Fruit fly (Drosophila melanogaster) whole organism, pupa: ENCODE results near the gene CG6333.
A peak's percentile ranks its signal among the peaks of the same experiment; 100 is the strongest.

Source experiments
- CG10348 ChIP-seq: fragments of 200-800 bp; sonication (Bioruptor generic); IDR thresholded peaks from 2 replicates; pipeline ENCODE4 v1.3.6; 2022; ENCODE audit warnings: missing biosample characterization, missing genetic modification characterization
- CG12605 ChIP-seq: fragments of 200-800 bp; sonication (Bioruptor generic); IDR thresholded peaks from 2 replicates; pipeline ENCODE4 v1.3.6; 2022; ENCODE audit warnings: missing biosample characterization, missing genetic modification characterization
- CG13204 ChIP-seq: fragments of 200-800 bp; sonication (Bioruptor generic); optimal IDR thresholded peaks from 2 replicates; lab custom pipeline; 2018; ENCODE audit warnings: missing biosample characterization, mild to moderate bottlenecking, missing genetic modification characterization, moderate library complexity
- CG14655 ChIP-seq: fragments of 200-800 bp; sonication (Bioruptor generic); optimal IDR thresholded peaks from 3 replicates; lab custom pipeline; 2017; ENCODE audit warnings: mild to moderate bottlenecking, missing biosample characterization, missing genetic modification reagents, missing genetic modification characterization
- CG15710 ChIP-seq: fragments of 200-800 bp; sonication (Bioruptor generic); optimal IDR thresholded peaks from 2 replicates; lab custom pipeline; 2018; ENCODE audit warnings: missing biosample characterization, mild to moderate bottlenecking, missing genetic modification characterization, moderate library complexity
- CG17806 ChIP-seq: fragments of 200-800 bp; sonication (Bioruptor generic); optimal IDR thresholded peaks from 2 replicates; lab custom pipeline; 2018; ENCODE audit warnings: missing biosample characterization, mild to moderate bottlenecking, missing genetic modification characterization, moderate library complexity
- CG32121 ChIP-seq: fragments of 200-800 bp; sonication (Bioruptor generic); IDR thresholded peaks from 2 replicates; pipeline ENCODE4 v1.3.6; 2022; ENCODE audit warnings: missing biosample characterization, missing genetic modification characterization
- CG34367 ChIP-seq: fragments of 200-800 bp; sonication (Bioruptor generic); optimal IDR thresholded peaks from 2 replicates; lab custom pipeline; 2018; ENCODE audit warnings: missing biosample characterization, mild to moderate bottlenecking, missing genetic modification characterization
- CG4496 ChIP-seq: fragments of 200-800 bp; sonication (Bioruptor generic); IDR thresholded peaks from 3 replicates; pipeline ENCODE4 v1.3.6; 2022; ENCODE audit warnings: missing biosample characterization, missing genetic modification characterization
- CG8159 ChIP-seq: fragments of 200-800 bp; sonication (Bioruptor generic); optimal IDR thresholded peaks from 3 replicates; lab custom pipeline; 2018; ENCODE audit warnings: missing biosample characterization, mild to moderate bottlenecking, missing genetic modification characterization, moderate library complexity
- CG8301 ChIP-seq: fragments of 200-800 bp; sonication (Bioruptor generic); optimal IDR thresholded peaks from 2 replicates; lab custom pipeline; 2018; ENCODE audit warnings: missing biosample characterization, mild to moderate bottlenecking, missing genetic modification characterization
- CG9948 ChIP-seq: fragments of 200-800 bp; sonication (Bioruptor generic); optimal IDR thresholded peaks from 2 replicates; lab custom pipeline; 2018; ENCODE audit warnings: missing biosample characterization, mild to moderate bottlenecking, missing genetic modification characterization, moderate library complexity
- D1 ChIP-seq: fragments of 200-800 bp; sonication (Bioruptor generic); optimal IDR thresholded peaks from 2 replicates; lab custom pipeline; 2018; ENCODE audit warnings: missing biosample characterization, mild to moderate bottlenecking, missing genetic modification characterization, moderate library complexity
- EcR ChIP-seq: fragments of 200-800 bp; sonication (Bioruptor generic); optimal IDR thresholded peaks from 3 replicates; lab custom pipeline; 2019; ENCODE audit warnings: missing biosample characterization, missing genetic modification characterization, mild to moderate bottlenecking, moderate library complexity, missing genetic modification reagents
- Ets98B ChIP-seq: fragments of 200-800 bp; sonication (Bioruptor generic); IDR thresholded peaks from 2 replicates; pipeline ENCODE4 v1.3.6; 2022; ENCODE audit warnings: missing biosample characterization, missing genetic modification characterization
- Pif1A ChIP-seq: fragments of 200-800 bp; sonication (Bioruptor generic); optimal IDR thresholded peaks from 3 replicates; lab custom pipeline; 2016; ENCODE audit warnings: missing biosample characterization, missing genetic modification characterization
- Pif1B ChIP-seq: fragments of 200-800 bp; sonication (Bioruptor generic); optimal IDR thresholded peaks from 3 replicates; lab custom pipeline; 2016; ENCODE audit warnings: missing biosample characterization, missing genetic modification characterization
- Snoo ChIP-seq: fragments of 200-800 bp; sonication (Bioruptor generic); optimal IDR thresholded peaks from 3 replicates; lab custom pipeline; 2017; ENCODE audit warnings: missing biosample characterization, mild to moderate bottlenecking, missing genetic modification characterization, inconsistent platforms
- fd96Ca ChIP-seq: fragments of 200-800 bp; sonication (Bioruptor generic); IDR thresholded peaks from 3 replicates; pipeline ENCODE4 v1.3.6; 2022; ENCODE audit warnings: missing biosample characterization, missing genetic modification characterization
- gl ChIP-seq: fragments of 200-800 bp; sonication (Bioruptor generic); optimal IDR thresholded peaks from 2 replicates; lab custom pipeline; 2018; ENCODE audit warnings: missing biosample characterization, mild to moderate bottlenecking, missing genetic modification characterization
- rn ChIP-seq: fragments of 200-800 bp; sonication (Bioruptor generic); IDR thresholded peaks from 2 replicates; pipeline ENCODE4 v1.3.6; 2022; ENCODE audit warnings: missing biosample characterization, missing genetic modification characterization

The CG6333 gene

dm6 chr3L:17495266-17495961 is 9.4 kb upstream of the CG6333 start:
- TF ChIP-seq Pif1B (GFP tag; lab: Kevin White, UChicago): peak; percentile 40
- 0 out of 3 replicates have a peak, but pooled peaks have one; percentile 5 for TF ChIP-seq fd96Ca (GFP tag; lab: Robert Waterston, UW)
- TF ChIP-seq CG14655 (GFP tag; lab: Kevin White, UChicago): peak; percentile 58
- peak; percentile 68 for TF ChIP-seq Snoo (tag; lab: Kevin White, UChicago)
- TF ChIP-seq CG15710 (tag; lab: Kevin White, UChicago): peak; percentile 73
- TF ChIP-seq CG32121: 0 out of 2 replicates have a peak, but pooled peaks have one; percentile 27
- peak; percentile 98 for TF ChIP-seq EcR (GFP tag; lab: Kevin White, UChicago)
- peak; percentile 13 for TF ChIP-seq gl (tag; lab: Kevin White, UChicago)
- no peak for TF ChIP-seq rn (GFP tag; lab: Robert Waterston, UW)
- TF ChIP-seq CG10348 (GFP tag; lab: Robert Waterston, UW): no peak
- TF ChIP-seq CG12605 (GFP tag; lab: Robert Waterston, UW): no peak
- TF ChIP-seq CG4496 (GFP tag; lab: Robert Waterston, UW): peak; percentile 61; the same call in 2 of the 3 replicates
- TF ChIP-seq D1 (tag; lab: Kevin White, UChicago): no peak
- TF ChIP-seq CG8159 (tag; lab: Kevin White, UChicago): peak; percentile 78
- TF ChIP-seq CG34367 (tag; lab: Kevin White, UChicago): peak; percentile 51
- peak; percentile 64 for TF ChIP-seq CG17806
- TF ChIP-seq CG13204 (GFP tag; lab: Kevin White, UChicago): peak; percentile 58
- peak; percentile 45 for TF ChIP-seq CG8301 (tag; lab: Kevin White, UChicago)
- peak; percentile 21; the same call in 1 of the 2 replicates for TF ChIP-seq Ets98B (GFP tag; lab: Robert Waterston, UW)
- peak; percentile 67 for TF ChIP-seq Pif1A
- peak; percentile 60 for TF ChIP-seq CG9948
- TF ChIP-seq, all 21 proteins: peak for 17

dm6 chr3L:17494541-17494940 is 8.5 kb upstream of the CG6333 start, which contains the start of gene edin:
Gene edin, plus strand, starts transcription at chr3L:17494880.
- TF ChIP-seq CG8301 (tag; lab: Kevin White, UChicago): no peak
- no peak for TF ChIP-seq CG14655 (GFP tag; lab: Kevin White, UChicago)
- TF ChIP-seq Snoo (tag; lab: Kevin White, UChicago): no peak
- no peak for TF ChIP-seq CG10348 (GFP tag; lab: Robert Waterston, UW)
- no peak for TF ChIP-seq CG12605 (GFP tag; lab: Robert Waterston, UW)
- no peak for TF ChIP-seq CG34367 (tag; lab: Kevin White, UChicago)
- TF ChIP-seq Pif1B (GFP tag; lab: Kevin White, UChicago): no peak
- TF ChIP-seq Ets98B (GFP tag; lab: Robert Waterston, UW): no peak
- TF ChIP-seq CG9948: no peak
- TF ChIP-seq CG4496 (GFP tag; lab: Robert Waterston, UW): no peak
- TF ChIP-seq CG17806: no peak
- no peak for TF ChIP-seq CG8159 (tag; lab: Kevin White, UChicago)
- no peak for TF ChIP-seq fd96Ca (GFP tag; lab: Robert Waterston, UW)
- TF ChIP-seq Pif1A: no peak
- TF ChIP-seq rn (GFP tag; lab: Robert Waterston, UW): no peak
- no peak for TF ChIP-seq CG32121
- no peak for TF ChIP-seq CG15710 (tag; lab: Kevin White, UChicago)
- no peak for TF ChIP-seq gl (tag; lab: Kevin White, UChicago)

DNA sequence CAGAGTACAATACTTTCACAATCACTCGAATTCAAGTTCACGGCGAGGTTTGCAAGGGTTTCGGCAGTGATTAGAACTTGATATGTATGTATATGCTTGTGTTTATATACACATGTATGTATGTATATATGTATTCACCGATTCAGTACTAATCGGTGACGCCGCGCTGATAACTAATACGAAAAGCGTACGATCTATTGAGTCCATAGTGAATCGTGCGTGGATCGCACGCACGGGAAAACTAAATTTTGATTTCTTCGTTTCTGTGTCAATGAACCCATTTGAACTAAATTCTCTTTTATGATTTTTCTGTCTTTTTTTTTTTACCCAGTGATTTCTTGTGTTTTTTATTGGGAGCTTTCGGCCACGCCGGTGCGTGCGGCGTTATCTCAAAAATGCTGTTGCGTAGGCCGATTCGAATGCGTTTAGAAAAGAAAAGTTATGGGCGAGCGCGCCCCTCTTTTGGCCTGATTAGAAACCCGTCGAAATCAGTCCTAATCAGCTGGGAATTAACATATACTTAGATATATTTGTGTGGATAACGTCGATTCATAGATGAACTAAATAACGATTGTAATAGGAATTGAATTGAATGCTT is 7.9 kb upstream of the CG6333 start:
- TF ChIP-seq Pif1A: no peak
- TF ChIP-seq Pif1B (GFP tag; lab: Kevin White, UChicago): no peak
- TF ChIP-seq rn (GFP tag; lab: Robert Waterston, UW): no peak
- TF ChIP-seq CG12605 (GFP tag; lab: Robert Waterston, UW): no peak
- no peak for TF ChIP-seq D1 (tag; lab: Kevin White, UChicago)
- TF ChIP-seq gl (tag; lab: Kevin White, UChicago): no peak
- TF ChIP-seq CG14655 (GFP tag; lab: Kevin White, UChicago): no peak
- no peak for TF ChIP-seq CG8301 (tag; lab: Kevin White, UChicago)
- no peak for TF ChIP-seq CG9948
- TF ChIP-seq CG13204 (GFP tag; lab: Kevin White, UChicago): no peak
- TF ChIP-seq CG10348 (GFP tag; lab: Robert Waterston, UW): no peak
- TF ChIP-seq CG4496 (GFP tag; lab: Robert Waterston, UW): no peak
- no peak for TF ChIP-seq CG15710 (tag; lab: Kevin White, UChicago)
- TF ChIP-seq Snoo (tag; lab: Kevin White, UChicago): no peak
- no peak for TF ChIP-seq CG32121

dm6 chr3L:17493256-17493655 is 7.2 kb upstream of the CG6333 start:
- TF ChIP-seq EcR (GFP tag; lab: Kevin White, UChicago): no peak
- no peak for TF ChIP-seq CG15710 (tag; lab: Kevin White, UChicago)
- 0 out of 3 replicates have a peak, but pooled peaks have one; percentile 9 for TF ChIP-seq CG4496 (GFP tag; lab: Robert Waterston, UW)

DNA sequence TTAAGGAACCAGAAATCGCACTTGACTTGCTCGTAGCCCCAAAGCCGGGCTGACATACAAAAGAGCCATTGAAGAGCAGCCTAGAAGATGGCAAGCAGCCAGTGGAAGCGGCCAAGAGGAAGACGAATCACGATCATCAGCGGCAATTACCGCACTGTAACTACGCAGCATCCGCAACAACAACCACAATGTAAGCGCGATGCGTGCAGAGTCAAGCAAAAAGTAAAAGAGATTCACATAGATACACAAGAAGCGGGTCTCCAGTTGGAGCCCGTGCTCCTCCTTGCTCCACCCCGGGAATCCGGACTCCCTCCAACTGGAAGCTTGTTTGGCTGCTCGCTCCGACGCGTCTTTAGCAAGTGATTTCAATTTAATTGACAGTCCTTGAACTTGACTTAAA is 5.6 kb upstream of the CG6333 start:
- TF ChIP-seq CG8301 (tag; lab: Kevin White, UChicago): no peak
- TF ChIP-seq rn (GFP tag; lab: Robert Waterston, UW): no peak
- TF ChIP-seq CG17806: no peak
- no peak for TF ChIP-seq CG10348 (GFP tag; lab: Robert Waterston, UW)
- no peak for TF ChIP-seq Ets98B (GFP tag; lab: Robert Waterston, UW)
- TF ChIP-seq Pif1A: no peak
- TF ChIP-seq fd96Ca (GFP tag; lab: Robert Waterston, UW): no peak
- no peak for TF ChIP-seq gl (tag; lab: Kevin White, UChicago)
- TF ChIP-seq CG13204 (GFP tag; lab: Kevin White, UChicago): peak; percentile 74
- TF ChIP-seq CG32121: no peak
- TF ChIP-seq CG34367 (tag; lab: Kevin White, UChicago): no peak
- TF ChIP-seq D1 (tag; lab: Kevin White, UChicago): no peak
- no peak for TF ChIP-seq CG8159 (tag; lab: Kevin White, UChicago)
- TF ChIP-seq EcR (GFP tag; lab: Kevin White, UChicago): peak; percentile 90
- TF ChIP-seq CG4496 (GFP tag; lab: Robert Waterston, UW): 0 out of 3 replicates have a peak, but pooled peaks have one; percentile 10
- TF ChIP-seq CG9948: no peak
- no peak for TF ChIP-seq Pif1B (GFP tag; lab: Kevin White, UChicago)
